Worm (Caenorhabditis elegans) whole organism, L3 larva: Measurements from ENCODE around the gene pgp-14.

Experiments
- R02D3.7 ChIP-seq: fragments of 150-350 bp; optimal IDR thresholded peaks from 2 replicates; lab custom pipeline; 2014; ENCODE audit warnings: missing biosample characterization, missing genetic modification characterization
- ceh-28 ChIP-seq: fragments of 150-350 bp; optimal IDR thresholded peaks from 2 replicates; lab custom pipeline; 2014; ENCODE audit warnings: missing biosample characterization, missing genetic modification reagents, missing genetic modification characterization
- ceh-82 ChIP-seq: fragments of 150-350 bp; optimal IDR thresholded peaks from 2 replicates; lab custom pipeline; 2014; ENCODE audit warnings: missing biosample characterization, missing genetic modification characterization
- ceh-9 ChIP-seq: sonication (generic microtip); optimal IDR thresholded peaks from 2 replicates; lab custom pipeline; 2018; ENCODE audit warnings: missing biosample characterization, missing genetic modification characterization
- egl-27 ChIP-seq: sonication (generic microtip); optimal IDR thresholded peaks from 4 replicates; lab custom pipeline; 2017; ENCODE audit warnings: missing biosample characterization, missing genetic modification reagents, missing genetic modification characterization
- egl-5 ChIP-seq: fragments of 150-350 bp; optimal IDR thresholded peaks from 2 replicates; lab custom pipeline; 2017; ENCODE audit warnings: missing biosample characterization, missing genetic modification reagents, missing genetic modification characterization, inconsistent platforms
- elt-1 ChIP-seq: fragments of 150-350 bp; optimal IDR thresholded peaks from 2 replicates; lab custom pipeline; 2014; ENCODE audit warnings: missing biosample characterization, missing genetic modification characterization
- elt-2 ChIP-seq: sonication (generic microtip); optimal IDR thresholded peaks from 2 replicates; lab custom pipeline; 2016; ENCODE audit warnings: missing genetic modification reagents, mild to moderate bottlenecking, missing genetic modification characterization, missing compliant biosample characterization
- elt-3 ChIP-seq, 3 experiments: fragments of 150-350 bp in 1 of 3; sonication (generic microtip) in 2 of 3; optimal IDR thresholded peaks; 2 replicates in 2 of 3; 4 replicates in 1 of 3; lab custom pipeline; 2014 to 2017; ENCODE audit warnings: missing biosample characterization in 3 of 3, missing genetic modification characterization in 3 of 3
- fkh-10 ChIP-seq: sonication (generic microtip); optimal IDR thresholded peaks from 2 replicates; lab custom pipeline; 2017; ENCODE audit warnings: missing biosample characterization, missing genetic modification reagents, missing genetic modification characterization
- fkh-2 ChIP-seq: fragments of 150-350 bp; optimal IDR thresholded peaks from 2 replicates; lab custom pipeline; 2014; ENCODE audit warnings: missing biosample characterization, missing genetic modification reagents, missing genetic modification characterization
- fos-1 ChIP-seq: fragments of 150-350 bp; optimal IDR thresholded peaks from 2 replicates; lab custom pipeline; 2014; ENCODE audit warnings: missing biosample characterization, missing genetic modification characterization
- jun-1 ChIP-seq: fragments of 150-350 bp; optimal IDR thresholded peaks from 2 replicates; lab custom pipeline; 2014; ENCODE audit warnings: missing biosample characterization, missing genetic modification reagents, missing genetic modification characterization
- lin-15B ChIP-seq: fragments of 150-350 bp; optimal IDR thresholded peaks from 2 replicates; lab custom pipeline; 2014; ENCODE audit warnings: missing biosample characterization, missing genetic modification characterization
- lin-39 ChIP-seq: fragments of 150-350 bp; optimal IDR thresholded peaks from 2 replicates; lab custom pipeline; 2018; ENCODE audit warnings: missing biosample characterization, missing genetic modification reagents, missing genetic modification characterization
- lsy-12 ChIP-seq: sonication (generic microtip); optimal IDR thresholded peaks from 2 replicates; lab custom pipeline; 2016; ENCODE audit warnings: mild to moderate bottlenecking, missing genetic modification characterization, missing compliant biosample characterization
- mdl-1 ChIP-seq: fragments of 150-350 bp; optimal IDR thresholded peaks from 2 replicates; lab custom pipeline; 2014; ENCODE audit warnings: missing biosample characterization, missing genetic modification characterization
- mml-1 ChIP-seq: fragments of 150-350 bp; sonication (generic microtip); optimal IDR thresholded peaks from 3 replicates; lab custom pipeline; 2014; ENCODE audit warnings: missing biosample characterization, missing genetic modification characterization
- nhr-11 ChIP-seq: fragments of 150-350 bp; optimal IDR thresholded peaks from 2 replicates; lab custom pipeline; 2014; ENCODE audit warnings: missing biosample characterization, missing genetic modification characterization
- nhr-12 ChIP-seq: fragments of 150-350 bp; optimal IDR thresholded peaks from 2 replicates; lab custom pipeline; 2014; ENCODE audit warnings: missing biosample characterization, missing genetic modification characterization
- nhr-23 ChIP-seq: fragments of 150-350 bp; optimal IDR thresholded peaks from 2 replicates; lab custom pipeline; 2014; ENCODE audit warnings: missing biosample characterization, missing genetic modification reagents, missing genetic modification characterization
- nhr-25 ChIP-seq: sonication (generic microtip); optimal IDR thresholded peaks from 2 replicates; lab custom pipeline; 2017; ENCODE audit warnings: missing biosample characterization, missing genetic modification characterization
- nhr-28 ChIP-seq: fragments of 150-350 bp; optimal IDR thresholded peaks from 2 replicates; lab custom pipeline; 2014; ENCODE audit warnings: missing biosample characterization, missing genetic modification characterization
- nhr-43 ChIP-seq: sonication (generic microtip); optimal IDR thresholded peaks from 2 replicates; lab custom pipeline; 2016; ENCODE audit warnings: mild to moderate bottlenecking, missing genetic modification characterization, missing compliant biosample characterization; ENCODE audit not compliant: poor library complexity, severe bottlenecking
- nhr-67 ChIP-seq: fragments of 150-350 bp; optimal IDR thresholded peaks from 2 replicates; lab custom pipeline; 2014; ENCODE audit warnings: missing biosample characterization, missing genetic modification characterization
- nhr-76 ChIP-seq: fragments of 150-350 bp; sonication (generic microtip); optimal IDR thresholded peaks from 5 replicates; lab custom pipeline; 2014; ENCODE audit warnings: missing biosample characterization, missing genetic modification characterization
- pha-4 ChIP-seq: fragments of 150-350 bp; optimal IDR thresholded peaks from 2 replicates; lab custom pipeline; 2014; ENCODE audit warnings: missing biosample characterization, missing genetic modification reagents, missing genetic modification characterization
- pqm-1 ChIP-seq: fragments of 150-350 bp; optimal IDR thresholded peaks from 2 replicates; lab custom pipeline; 2017; ENCODE audit warnings: missing biosample characterization, missing genetic modification characterization, inconsistent platforms
- sea-2 ChIP-seq: fragments of 150-350 bp; sonication (generic microtip); optimal IDR thresholded peaks from 4 replicates; lab custom pipeline; 2014; ENCODE audit warnings: missing biosample characterization, missing genetic modification reagents, missing genetic modification characterization
- skn-1 ChIP-seq: fragments of 150-350 bp; optimal IDR thresholded peaks from 2 replicates; lab custom pipeline; 2014; ENCODE audit warnings: missing biosample characterization, missing genetic modification characterization
- tbx-2 ChIP-seq: sonication (generic microtip); optimal IDR thresholded peaks from 2 replicates; lab custom pipeline; 2016; ENCODE audit warnings: mild to moderate bottlenecking, missing genetic modification characterization, missing compliant biosample characterization
- unc-62 ChIP-seq: fragments of 150-350 bp; sonication (generic microtip); optimal IDR thresholded peaks from 4 replicates; lab custom pipeline; 2014; ENCODE audit warnings: missing biosample characterization, missing genetic modification reagents, missing genetic modification characterization
- zag-1 ChIP-seq: fragments of 150-350 bp; optimal IDR thresholded peaks from 2 replicates; lab custom pipeline; 2014; ENCODE audit warnings: missing biosample characterization, missing genetic modification characterization
- ztf-11 ChIP-seq: fragments of 150-350 bp; optimal IDR thresholded peaks from 2 replicates; lab custom pipeline; 2014; ENCODE audit warnings: missing biosample characterization, missing genetic modification characterization
- ztf-4 ChIP-seq: fragments of 150-350 bp; optimal IDR thresholded peaks from 2 replicates; lab custom pipeline; 2014; ENCODE audit warnings: missing biosample characterization, missing genetic modification characterization

Gene pgp-14

ce11 chrX:12759642-12760041, 10.3 kb upstream of the pgp-14 start (continued):
- TF ChIP-seq nhr-11 (tag; lab: Kevin White, UChicago): no peak
- no peak for TF ChIP-seq mml-1
- TF ChIP-seq elt-2 (tag; lab: Kevin White, UChicago): peak; percentile 87
- peak; percentile 87 for TF ChIP-seq nhr-25 (tag; lab: Kevin White, UChicago)
- TF ChIP-seq skn-1 (tag; lab: Kevin White, UChicago): no peak
- TF ChIP-seq tbx-2: no peak
- TF ChIP-seq lsy-12 (tag; lab: Kevin White, UChicago): no peak
- TF ChIP-seq nhr-12 (tag; lab: Kevin White, UChicago): no peak
- no peak for TF ChIP-seq ceh-82 (tag; lab: Kevin White, UChicago)
- no peak for TF ChIP-seq unc-62
- TF ChIP-seq nhr-67: no peak
- TF ChIP-seq nhr-76 (tag; lab: Kevin White, UChicago): no peak
- TF ChIP-seq elt-3 (tag; optimal IDR thresholded peaks at IDR 0.05; lab: Kevin White, UChicago): peak in 2 of 3 experiments; percentile 45 to 65
- TF ChIP-seq lin-15B (tag; lab: Kevin White, UChicago): no peak
- TF ChIP-seq ceh-28 (tag; lab: Kevin White, UChicago): no peak
- no peak for TF ChIP-seq ztf-11 (tag; lab: Kevin White, UChicago)
- TF ChIP-seq fkh-10 (GFP tag; lab: Kevin White, UChicago): no peak
- no peak for TF ChIP-seq elt-1 (tag; lab: Kevin White, UChicago)
- no peak for TF ChIP-seq lin-39
- peak; percentile 81 for TF ChIP-seq nhr-23 (tag; lab: Kevin White, UChicago)
- peak; percentile 92 for TF ChIP-seq nhr-43 (tag; lab: Kevin White, UChicago)
- TF ChIP-seq nhr-28: no peak
- no peak for TF ChIP-seq zag-1

- no peak for TF ChIP-seq fkh-10 (GFP tag; lab: Kevin White, UChicago)
- TF ChIP-seq elt-2 (tag; lab: Kevin White, UChicago): peak; percentile 52
- peak; percentile 14 for TF ChIP-seq pha-4 (tag; lab: Kevin White, UChicago)
- TF ChIP-seq ceh-28 (tag; lab: Kevin White, UChicago): no peak
- TF ChIP-seq mml-1: no peak
- peak; percentile 43 for TF ChIP-seq pqm-1 (tag; lab: Kevin White, UChicago)
- no peak for TF ChIP-seq ztf-4 (tag; lab: Kevin White, UChicago)
- TF ChIP-seq ceh-82 (tag; lab: Kevin White, UChicago): no peak
- no peak for TF ChIP-seq mdl-1 (tag; lab: Kevin White, UChicago)
- TF ChIP-seq fos-1 (tag; lab: Kevin White, UChicago): no peak
- no peak for TF ChIP-seq ceh-9 (tag; lab: Kevin White, UChicago)
- TF ChIP-seq nhr-67: no peak
These were observed 9.6 kb upstream of the pgp-14 start for ce11 chrX:12759010-12759409.

ce11 chrX:12755021-12755420, 5.6 kb upstream of the pgp-14 start:
- no peak for TF ChIP-seq elt-3 (tag; optimal IDR thresholded peaks at IDR 0.05; lab: Kevin White, UChicago)
- TF ChIP-seq elt-1 (tag; lab: Kevin White, UChicago): no peak
- TF ChIP-seq lsy-12 (tag; lab: Kevin White, UChicago): no peak
- no peak for TF ChIP-seq fos-1 (tag; lab: Kevin White, UChicago)
- no peak for TF ChIP-seq ceh-9 (tag; lab: Kevin White, UChicago)
- TF ChIP-seq, all 47 proteins: peak for 0

ce11 chrX:12754043-12754442, 4.7 kb upstream of the pgp-14 start:
- TF ChIP-seq nhr-23 (tag; lab: Kevin White, UChicago) (no peak), egl-27 (tag; lab: Kevin White, UChicago) (no peak), egl-5 (tag; lab: Kevin White, UChicago) (no peak), lsy-12 (tag; lab: Kevin White, UChicago) (no peak), fkh-2 (no peak), R02D3.7 (tag; lab: Kevin White, UChicago) (no peak), tbx-2 (no peak), ceh-9 (tag; lab: Kevin White, UChicago) (no peak), jun-1 (tag; lab: Kevin White, UChicago) (no peak), unc-62 (no peak), elt-2 (tag; lab: Kevin White, UChicago) (no peak)

- TF ChIP-seq elt-3 (tag; optimal IDR thresholded peaks at IDR 0.05; lab: Kevin White, UChicago): no peak
- no peak for TF ChIP-seq sea-2 (GFP tag; lab: Kevin White, UChicago)
- TF ChIP-seq pha-4 (tag; lab: Kevin White, UChicago): peak; percentile 92
- TF ChIP-seq, all 47 proteins: peak for 1
These were observed 1.4 kb upstream of the pgp-14 start for ce11 chrX:12750805-12751204.
